Worm (Caenorhabditis elegans): ENCODE results near the gene Y57A10A.31.

DNA sequence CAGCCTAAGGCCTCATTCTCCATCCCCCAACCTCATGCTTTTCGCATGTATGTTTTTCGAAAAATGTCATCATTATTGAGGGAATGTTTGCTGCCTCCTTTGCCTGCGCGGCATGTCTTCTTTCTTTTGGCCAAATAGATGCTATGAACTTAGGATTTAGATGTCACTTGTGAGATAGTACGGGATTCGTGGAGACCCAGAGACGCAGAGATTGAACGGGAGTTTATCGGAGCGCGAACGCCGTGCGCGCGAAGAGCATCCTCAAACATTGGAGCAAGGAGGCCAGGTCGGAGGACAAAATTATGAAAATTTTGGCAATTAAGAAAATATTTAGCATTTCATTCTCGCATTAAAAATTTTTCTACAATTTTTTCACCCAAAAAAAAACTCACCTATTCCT lies 59.8 kb downstream of the Y57A10A.31 start:
- TF ChIP-seq R02D3.7 (tag; optimal IDR thresholded peaks at IDR 0.05) (no peak), nhr-237 (tag; optimal IDR thresholded peaks at IDR 0.05) (no peak), nhr-25 (tag; optimal IDR thresholded peaks at IDR 0.05) (no peak), aly-2 (tag; optimal IDR thresholded peaks at IDR 0.05) (no peak), mdl-1 (tag; optimal IDR thresholded peaks at IDR 0.05) (no peak), sma-3 (GFP tag; optimal IDR thresholded peaks at IDR 0.05) (no peak), nhr-12 (tag; optimal IDR thresholded peaks at IDR 0.05) (no peak), lin-39 (tag; optimal IDR thresholded peaks at IDR 0.05) (no peak), unc-39 (tag; optimal IDR thresholded peaks at IDR 0.05) (no peak), nhr-129 (tag; optimal IDR thresholded peaks at IDR 0.05) (no peak)
